Fruit fly (Drosophila melanogaster): Measurements from ENCODE around the gene CG6661.

CG6661 gene

dm6 chr3L:14031171-14032126 is 3.1 kb upstream of the CG6661 start, which contains the start of the genes CG6650 and endos (continued):
- TF ChIP-seq CG10654 (GFP tag; optimal IDR thresholded peaks at IDR 0.05) (peak; percentile 13), zen2 (GFP tag; IDR thresholded peaks at IDR 0.05; ENCODE audit: partially characterized antibody) (peak; percentile 19), CG14014 (GFP tag; IDR thresholded peaks at IDR 0.05) (peak; percentile 28; the same call in 1 of the 2 replicates), lmd (GFP tag; IDR thresholded peaks at IDR 0.05) (peak; percentile 25; the same call in 1 of the 2 replicates), NFAT (GFP tag; IDR thresholded peaks at IDR 0.05) (0 out of 2 replicates have a peak, but pooled peaks have one; percentile 4), CG15479 (GFP tag; optimal IDR thresholded peaks at IDR 0.05) (peak; percentile 49), CG7839 (tag; optimal IDR thresholded peaks at IDR 0.05) (peak; percentile 40), D19A (tag; optimal IDR thresholded peaks at IDR 0.05) (peak; percentile 27), hb (GFP tag; IDR thresholded peaks at IDR 0.05; ENCODE audit: partially characterized antibody) (peak; percentile 65), Hr51 (GFP tag; optimal IDR thresholded peaks at IDR 0.05) (peak in 1 of 2 experiments; percentile 17), CG2678 (tag; optimal IDR thresholded peaks at IDR 0.05) (peak; percentile 35), fd64A (GFP tag; optimal IDR thresholded peaks at IDR 0.05) (no peak), gsb-n (tag; optimal IDR thresholded peaks at IDR 0.05) (peak; percentile 22), CG4707 (GFP tag; optimal IDR thresholded peaks at IDR 0.05) (peak; percentile 41), E2f2 (GFP tag; IDR thresholded peaks at IDR 0.05) (peak; percentile 53; the same call in 1 of the 2 replicates), gfzf (GFP tag; optimal IDR thresholded peaks at IDR 0.05) (peak; percentile 56), Mad (GFP tag; optimal IDR thresholded peaks at IDR 0.05) (no peak), CG31224 (GFP tag; IDR thresholded peaks at IDR 0.05) (no peak), bsh (GFP tag; optimal IDR thresholded peaks at IDR 0.05) (peak in 1 of 2 experiments; percentile 3), az2 (GFP tag; optimal IDR thresholded peaks at IDR 0.05) (peak; percentile 14), zen (tag; optimal IDR thresholded peaks at IDR 0.05) (peak; percentile 33), Ets65A (GFP tag) (peak; percentile 88), ham (GFP tag; IDR thresholded peaks at IDR 0.05) (no peak), trem (tag; optimal IDR thresholded peaks at IDR 0.05) (peak; percentile 63), CG17186 (GFP tag; optimal IDR thresholded peaks at IDR 0.05) (peak; percentile 36), Dbx (GFP tag; IDR thresholded peaks at IDR 0.05) (peak; percentile 24; the same call in 1 of the 3 replicates), corto (GFP tag; optimal IDR thresholded peaks at IDR 0.05) (no peak), CG18262 (tag; optimal IDR thresholded peaks at IDR 0.05) (peak; percentile 56), pfk (GFP tag; optimal IDR thresholded peaks at IDR 0.05) (peak; percentile 28), Ets97D (GFP tag; optimal IDR thresholded peaks at IDR 0.05) (peak; percentile 37), CG2129 (GFP tag; IDR thresholded peaks at IDR 0.05; ENCODE audit: partially characterized antibody) (peak; percentile 42), pb (GFP tag; optimal IDR thresholded peaks at IDR 0.05) (no peak), CG16863 (GFP tag; optimal IDR thresholded peaks at IDR 0.05) (no peak), CG8765 (GFP tag; IDR thresholded peaks at IDR 0.05) (no peak), Deaf1 (tag; optimal IDR thresholded peaks at IDR 0.05) (peak; percentile 7), sens-2 (GFP tag; IDR thresholded peaks at IDR 0.05) (no peak), amos (GFP tag; IDR thresholded peaks at IDR 0.05; ENCODE audit: partially characterized antibody) (peak; percentile 64), chif (GFP tag; optimal IDR thresholded peaks at IDR 0.05) (no peak), gcm2 (GFP tag; optimal IDR thresholded peaks at IDR 0.05) (no peak), Dref (GFP tag; IDR thresholded peaks at IDR 0.05) (peak; percentile 91), MBD-R2 (GFP tag; IDR thresholded peaks at IDR 0.05) (peak; percentile 34), CG32532 (GFP tag; IDR thresholded peaks at IDR 0.05) (no peak), CG3281 (GFP tag; optimal IDR thresholded peaks at IDR 0.05) (peak; percentile 47), NfI (GFP tag; optimal IDR thresholded peaks at IDR 0.05) (peak; percentile 31), tin (GFP tag; optimal IDR thresholded peaks at IDR 0.05) (peak; percentile 37), CG17802 (tag; optimal IDR thresholded peaks at IDR 0.05) (no peak), eve (GFP tag; optimal IDR thresholded peaks at IDR 0.05) (no peak), sim (GFP tag; IDR thresholded peaks at IDR 0.05) (no peak)
